Worm (Caenorhabditis elegans) whole organism, late embryonic: ENCODE results near the gene mec-18.

ENCODE experiments used
- C38D4.7 ChIP-seq: fragments of 200-800 bp; sonication (Bioruptor generic); optimal IDR thresholded peaks from 2 replicates; lab custom pipeline; 2018; ENCODE audit warnings: mild to moderate bottlenecking, missing genetic modification characterization, moderate library complexity, missing compliant biosample characterization
- F13H6.1 ChIP-seq: sonication (generic microtip); optimal IDR thresholded peaks from 2 replicates; lab custom pipeline; 2016; ENCODE audit warnings: missing genetic modification characterization, missing compliant biosample characterization
- K02D7.2 ChIP-seq: sonication (generic microtip); optimal IDR thresholded peaks from 2 replicates; lab custom pipeline; 2017; ENCODE audit warnings: mild to moderate bottlenecking, missing genetic modification characterization, missing compliant biosample characterization
- T23F11.4 ChIP-seq: fragments of 200-800 bp; sonication (Bioruptor generic); optimal IDR thresholded peaks from 2 replicates; lab custom pipeline; 2018; ENCODE audit warnings: mild to moderate bottlenecking, missing genetic modification characterization, missing compliant biosample characterization
- ahr-1 ChIP-seq: sonication (generic microtip); optimal IDR thresholded peaks from 2 replicates; lab custom pipeline; 2016; ENCODE audit warnings: missing genetic modification characterization, missing compliant biosample characterization
- ama-1 ChIP-seq: fragments of 150-350 bp; optimal IDR thresholded peaks from 2 replicates; lab custom pipeline; 2014
- ceh-18 ChIP-seq: sonication (generic microtip); optimal IDR thresholded peaks from 2 replicates; lab custom pipeline; 2016; ENCODE audit warnings: missing genetic modification characterization, missing compliant biosample characterization
- ceh-19 ChIP-seq: fragments of 200-800 bp; sonication (Bioruptor generic); optimal IDR thresholded peaks from 2 replicates; lab custom pipeline; 2018; ENCODE audit warnings: mild to moderate bottlenecking, missing genetic modification characterization, missing compliant biosample characterization
- ceh-24 ChIP-seq: sonication (generic microtip); optimal IDR thresholded peaks from 2 replicates; lab custom pipeline; 2016; ENCODE audit warnings: mild to moderate bottlenecking, missing genetic modification characterization, missing compliant biosample characterization
- ceh-30 ChIP-seq: fragments of 150-350 bp; optimal IDR thresholded peaks from 2 replicates; lab custom pipeline; 2014; ENCODE audit warnings: missing biosample characterization, missing genetic modification characterization
- ceh-34 ChIP-seq: sonication (generic microtip); optimal IDR thresholded peaks from 2 replicates; lab custom pipeline; 2016; ENCODE audit warnings: mild to moderate bottlenecking, missing genetic modification characterization, missing compliant biosample characterization
- ceh-48 ChIP-seq: sonication (generic microtip); optimal IDR thresholded peaks from 2 replicates; lab custom pipeline; 2016; ENCODE audit warnings: missing genetic modification characterization, inconsistent platforms, missing compliant biosample characterization
- ceh-6 ChIP-seq: fragments of 200-800 bp; sonication (Bioruptor generic); optimal IDR thresholded peaks from 2 replicates; lab custom pipeline; 2018; ENCODE audit warnings: mild to moderate bottlenecking, missing genetic modification characterization, missing compliant biosample characterization
- che-1 ChIP-seq: sonication (generic microtip); optimal IDR thresholded peaks from 2 replicates; lab custom pipeline; 2016; ENCODE audit warnings: mild to moderate bottlenecking, missing genetic modification characterization, missing compliant biosample characterization
- dmd-4 ChIP-seq: sonication (generic microtip); optimal IDR thresholded peaks from 2 replicates; lab custom pipeline; 2016; ENCODE audit warnings: borderline replicate concordance, missing genetic modification characterization, missing compliant biosample characterization
- elt-4 ChIP-seq: sonication (generic microtip); optimal IDR thresholded peaks from 2 replicates; lab custom pipeline; 2016; ENCODE audit warnings: missing genetic modification characterization, missing compliant biosample characterization
- ets-4 ChIP-seq: sonication (generic microtip); optimal IDR thresholded peaks from 2 replicates; lab custom pipeline; 2016; ENCODE audit warnings: missing genetic modification characterization, missing compliant biosample characterization
- eyg-1 ChIP-seq: sonication (generic microtip); optimal IDR thresholded peaks from 2 replicates; lab custom pipeline; 2016; ENCODE audit warnings: missing genotype, missing genetic modification characterization, missing compliant biosample characterization
- fkh-10 ChIP-seq: fragments of 150-350 bp; optimal IDR thresholded peaks from 2 replicates; lab custom pipeline; 2014; ENCODE audit warnings: missing biosample characterization, missing genetic modification reagents, missing genetic modification characterization
- fkh-6 ChIP-seq: sonication (generic microtip); optimal IDR thresholded peaks from 2 replicates; lab custom pipeline; 2016; ENCODE audit warnings: missing genetic modification characterization, missing compliant biosample characterization
- hlh-13 ChIP-seq: fragments of 200-800 bp; sonication (Bioruptor generic); optimal IDR thresholded peaks from 2 replicates; lab custom pipeline; 2018; ENCODE audit warnings: mild to moderate bottlenecking, missing genetic modification characterization, missing compliant biosample characterization
- hlh-15 ChIP-seq: sonication (generic microtip); optimal IDR thresholded peaks from 2 replicates; lab custom pipeline; 2016; ENCODE audit warnings: missing genetic modification characterization, missing compliant biosample characterization
- hlh-30 ChIP-seq: sonication (generic microtip); optimal IDR thresholded peaks from 2 replicates; lab custom pipeline; 2017; ENCODE audit warnings: antibody characterized with exemption, missing genetic modification characterization, missing compliant biosample characterization; ENCODE audit not compliant: insufficient read depth
- hlh-8 ChIP-seq: sonication (generic microtip); optimal IDR thresholded peaks from 2 replicates; lab custom pipeline; 2016; ENCODE audit warnings: missing genotype, missing genetic modification characterization, missing compliant biosample characterization
- lim-6 ChIP-seq: sonication (generic microtip); optimal IDR thresholded peaks from 2 replicates; lab custom pipeline; 2016; ENCODE audit warnings: missing genetic modification characterization, missing compliant biosample characterization
- mec-3 ChIP-seq: sonication (generic microtip); optimal IDR thresholded peaks from 2 replicates; lab custom pipeline; 2016; ENCODE audit warnings: borderline replicate concordance, missing genetic modification characterization, missing compliant biosample characterization
- nfya-1 ChIP-seq: sonication (generic microtip); optimal IDR thresholded peaks from 2 replicates; lab custom pipeline; 2017; ENCODE audit warnings: missing genetic modification characterization, mild to moderate bottlenecking, missing compliant biosample characterization, antibody characterized with exemption, moderate library complexity
- nhr-11 ChIP-seq: fragments of 150-350 bp; optimal IDR thresholded peaks from 2 replicates; lab custom pipeline; 2014; ENCODE audit warnings: missing biosample characterization, missing genetic modification characterization
- nhr-232 ChIP-seq: sonication (generic microtip); optimal IDR thresholded peaks from 2 replicates; lab custom pipeline; 2016; ENCODE audit warnings: missing genetic modification characterization, missing compliant biosample characterization
- npax-4 ChIP-seq: sonication (generic microtip); optimal IDR thresholded peaks from 2 replicates; lab custom pipeline; 2016; ENCODE audit warnings: missing genetic modification characterization, missing compliant biosample characterization
- odd-2 ChIP-seq: sonication (generic microtip); optimal IDR thresholded peaks from 2 replicates; lab custom pipeline; 2017; ENCODE audit warnings: antibody characterized with exemption, mild to moderate bottlenecking, missing genetic modification characterization, missing compliant biosample characterization
- pat-9 ChIP-seq: fragments of 200-800 bp; sonication (Bioruptor generic); optimal IDR thresholded peaks from 2 replicates; lab custom pipeline; 2018; ENCODE audit warnings: mild to moderate bottlenecking, missing genetic modification characterization, moderate library complexity, missing compliant biosample characterization
- pax-1 ChIP-seq: fragments of 150-350 bp; optimal IDR thresholded peaks from 2 replicates; lab custom pipeline; 2014; ENCODE audit warnings: missing biosample characterization, missing genetic modification characterization
- pha-2 ChIP-seq: sonication (generic microtip); optimal IDR thresholded peaks from 2 replicates; lab custom pipeline; 2017; ENCODE audit warnings: mild to moderate bottlenecking, missing genetic modification characterization, missing compliant biosample characterization
- pha-4 ChIP-seq: fragments of 150-350 bp; optimal IDR thresholded peaks from 2 replicates; lab custom pipeline; 2018; ENCODE audit warnings: missing biosample characterization, missing genetic modification reagents, missing genetic modification characterization
- pqm-1 ChIP-seq: sonication (generic microtip); optimal IDR thresholded peaks from 2 replicates; lab custom pipeline; 2016; ENCODE audit warnings: missing genetic modification characterization, missing compliant biosample characterization
- rnt-1 ChIP-seq: sonication (generic microtip); optimal IDR thresholded peaks from 2 replicates; lab custom pipeline; 2016; ENCODE audit warnings: missing genetic modification characterization, missing compliant biosample characterization
- sdc-2 ChIP-seq: sonication (generic microtip); optimal IDR thresholded peaks from 2 replicates; lab custom pipeline; 2016; ENCODE audit warnings: missing genotype, missing genetic modification characterization, missing compliant biosample characterization
- sox-2 ChIP-seq: fragments of 200-800 bp; sonication (Bioruptor generic); IDR thresholded peaks from 2 replicates; pipeline ENCODE4 v1.3.6; 2022; ENCODE audit warnings: missing genetic modification reagents, missing genetic modification characterization, missing compliant biosample characterization
- syd-9 ChIP-seq: sonication (generic microtip); optimal IDR thresholded peaks from 2 replicates; lab custom pipeline; 2016; ENCODE audit warnings: mild to moderate bottlenecking, missing genetic modification characterization, moderate library complexity, missing compliant biosample characterization
- tbx-7 ChIP-seq: sonication (generic microtip); optimal IDR thresholded peaks from 2 replicates; lab custom pipeline; 2016; ENCODE audit warnings: missing genotype, missing genetic modification characterization, missing compliant biosample characterization
- unc-3 ChIP-seq, 2 experiments: fragments of 200-800 bp in 1 of 2; sonication (Bioruptor generic) in 1 of 2; sonication (generic microtip) in 1 of 2; conservative IDR thresholded peaks in 1 of 2; optimal IDR thresholded peaks in 1 of 2; 2 replicates each; pipeline versions ENCODE4 v1.3.6 to Lab custom; 2016 to 2022; ENCODE audit warnings: missing compliant biosample characterization in 2 of 2, missing genetic modification characterization in 2 of 2, missing genetic modification reagents in 1 of 2
- unc-55 ChIP-seq: sonication (generic microtip); optimal IDR thresholded peaks from 2 replicates; lab custom pipeline; 2017; ENCODE audit warnings: missing biosample characterization, missing genetic modification reagents, missing genetic modification characterization
- unc-86 ChIP-seq: sonication (generic microtip); optimal IDR thresholded peaks from 2 replicates; lab custom pipeline; 2016; ENCODE audit warnings: missing genetic modification characterization, missing compliant biosample characterization
- zip-5 ChIP-seq: sonication (generic microtip); optimal IDR thresholded peaks from 2 replicates; lab custom pipeline; 2016; ENCODE audit warnings: missing genetic modification characterization, missing compliant biosample characterization
- ztf-16 ChIP-seq: sonication (generic microtip); optimal IDR thresholded peaks from 2 replicates; lab custom pipeline; 2017; ENCODE audit warnings: missing genetic modification characterization, missing compliant biosample characterization

Gene mec-18

DNA sequence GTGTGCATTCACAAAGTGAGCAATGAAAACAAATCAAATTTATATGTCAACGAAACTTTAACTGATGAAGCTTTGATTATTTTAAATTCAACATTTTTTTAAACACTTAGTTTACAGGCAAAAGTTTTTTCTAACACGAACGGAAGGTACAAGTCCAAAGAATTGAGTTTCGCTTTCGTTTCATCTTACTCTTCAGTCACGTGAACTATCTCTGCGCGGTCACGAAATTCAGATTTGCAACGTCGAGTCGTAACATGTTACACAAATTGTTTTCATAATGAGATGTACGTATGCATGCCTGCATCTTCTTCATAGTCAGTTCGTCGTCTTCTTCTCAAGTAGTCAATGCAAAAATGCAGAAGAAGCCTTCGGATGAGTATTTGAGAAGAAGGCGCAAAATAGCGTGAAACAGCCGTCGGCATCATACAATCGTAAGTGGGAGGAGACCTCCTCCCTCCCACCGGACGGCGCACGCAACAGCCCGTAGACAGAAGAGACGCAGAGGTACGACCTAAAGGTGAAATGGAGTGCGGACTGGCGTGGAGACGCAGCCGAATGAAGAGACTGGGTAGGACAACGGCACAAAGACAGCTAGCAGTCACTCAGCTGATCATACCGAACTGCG lies 8.6 kb downstream of the mec-18 start, which contains the start of gene coel-1 (continued):
- TF ChIP-seq rnt-1 (tag; lab: Kevin White, UChicago) (peak; percentile 43), zip-5 (tag; lab: Kevin White, UChicago) (no peak), ceh-24 (tag; lab: Kevin White, UChicago) (no peak), mec-3 (no peak), nhr-11 (tag; lab: Kevin White, UChicago) (no peak), nhr-232 (tag; lab: Kevin White, UChicago) (no peak), K02D7.2 (no peak), sox-2 (GFP tag; lab: Robert Waterston, UW) (no peak), pha-2 (tag; lab: Kevin White, UChicago) (no peak), F13H6.1 (tag; lab: Kevin White, UChicago) (peak; percentile 29), pqm-1 (no peak), syd-9 (tag; lab: Kevin White, UChicago) (peak; percentile 53), odd-2 (tag; lab: Kevin White, UChicago) (no peak), C38D4.7 (no peak), dmd-4 (no peak), npax-4 (tag; lab: Kevin White, UChicago) (no peak), ceh-18 (tag; lab: Kevin White, UChicago) (peak; percentile 67), ztf-16 (tag; lab: Kevin White, UChicago) (peak; percentile 52), pat-9 (tag; lab: Kevin White, UChicago) (no peak), ceh-30 (tag; lab: Kevin White, UChicago) (no peak), unc-86 (tag; lab: Kevin White, UChicago) (no peak), nfya-1 (tag; lab: Kevin White, UChicago) (peak; percentile 77), ceh-34 (peak; percentile 50), hlh-8 (tag; lab: Kevin White, UChicago) (no peak), unc-3 (GFP tag; conservative IDR thresholded peaks at IDR 0.05; lab: Robert Waterston, UW) (no peak), unc-3 (tag; optimal IDR thresholded peaks at IDR 0.05; lab: Kevin White, UChicago) (no peak), hlh-15 (tag; lab: Kevin White, UChicago) (no peak), che-1 (tag; lab: Kevin White, UChicago) (no peak), fkh-10 (GFP tag; lab: Kevin White, UChicago) (peak; percentile 38), T23F11.4 (GFP tag; lab: Kevin White, UChicago) (no peak), fkh-6 (tag; lab: Kevin White, UChicago) (peak; percentile 30), pax-1 (tag; lab: Kevin White, UChicago) (no peak), lim-6 (tag; lab: Kevin White, UChicago) (peak; percentile 5), sdc-2 (peak; percentile 75), tbx-7 (tag; lab: Kevin White, UChicago) (no peak), eyg-1 (tag; lab: Kevin White, UChicago) (no peak), ceh-48 (tag; lab: Kevin White, UChicago) (no peak), pha-4 (tag; lab: Kevin White, UChicago) (no peak), ahr-1 (no peak), unc-55 (peak; percentile 26)
- TF ChIP-seq, all 69 proteins: peak for 19

- TF ChIP-seq elt-4, result no peak
- TF ChIP-seq fkh-10 (GFP tag; lab: Kevin White, UChicago), result no peak
- no peak for TF ChIP-seq ztf-16 (tag; lab: Kevin White, UChicago)
- TF ChIP-seq unc-86 (tag; lab: Kevin White, UChicago), result no peak
- no peak for TF ChIP-seq tbx-7 (tag; lab: Kevin White, UChicago)
- no peak for TF ChIP-seq hlh-8 (tag; lab: Kevin White, UChicago)
- TF ChIP-seq hlh-30 (tag; lab: Kevin White, UChicago), result no peak
- TF ChIP-seq ceh-6 (GFP tag; lab: Kevin White, UChicago), result no peak
- no peak for TF ChIP-seq rnt-1 (tag; lab: Kevin White, UChicago)
- TF ChIP-seq ceh-19 (GFP tag; lab: Kevin White, UChicago), result no peak
- no peak for TF ChIP-seq pqm-1
- no peak for TF ChIP-seq ets-4 (tag; lab: Kevin White, UChicago)
- TF ChIP-seq dmd-4, result no peak
- TF ChIP-seq ama-1, result no peak
- TF ChIP-seq F13H6.1 (tag; lab: Kevin White, UChicago), result no peak
- no peak for TF ChIP-seq hlh-15 (tag; lab: Kevin White, UChicago)
- no peak for TF ChIP-seq hlh-13 (GFP tag; lab: Kevin White, UChicago)
- TF ChIP-seq ceh-24 (tag; lab: Kevin White, UChicago), result no peak
Measured at ce11 chrX:4263820-4264219, 10.2 kb downstream of the mec-18 start.
